Worm (Caenorhabditis elegans) whole organism, young adult: ENCODE data around the gene srxa-14.

ENCODE experiments used
- B0019.2 ChIP-seq: fragments of 200-800 bp; sonication (Bioruptor generic); conservative IDR thresholded peaks from 2 replicates; pipeline ENCODE4 v1.3.6; 2022; ENCODE audit warnings: missing genetic modification reagents, missing genetic modification characterization, missing compliant biosample characterization
- B0336.3 ChIP-seq: fragments of 200-800 bp; sonication (Bioruptor generic); IDR thresholded peaks from 2 replicates; pipeline ENCODE4 v1.3.6; 2022; ENCODE audit warnings: missing genetic modification characterization, missing compliant biosample characterization
- F22D6.2 ChIP-seq: sonication (generic microtip); optimal IDR thresholded peaks from 2 replicates; lab custom pipeline; 2016; ENCODE audit warnings: mild to moderate bottlenecking, missing genetic modification characterization, missing compliant biosample characterization
- F52B5.7 ChIP-seq: sonication (generic microtip); optimal IDR thresholded peaks from 2 replicates; lab custom pipeline; 2016; ENCODE audit warnings: mild to moderate bottlenecking, missing genetic modification characterization, missing compliant biosample characterization
- F57A8.1 ChIP-seq: fragments of 200-800 bp; sonication (Bioruptor generic); optimal IDR thresholded peaks from 2 replicates; lab custom pipeline; 2018; ENCODE audit warnings: mild to moderate bottlenecking, missing genetic modification characterization, moderate library complexity, missing compliant biosample characterization
- T07F8.4 ChIP-seq: sonication (generic microtip); optimal IDR thresholded peaks from 2 replicates; lab custom pipeline; 2016; ENCODE audit warnings: mild to moderate bottlenecking, missing genetic modification characterization, moderate library complexity, missing compliant biosample characterization
- Y53F4B.3 ChIP-seq: fragments of 200-800 bp; sonication (Bioruptor generic); IDR thresholded peaks from 2 replicates; pipeline ENCODE4 v1.3.6; 2022; ENCODE audit warnings: missing genetic modification reagents, missing genetic modification characterization, missing compliant biosample characterization
- Y79H2A.3 ChIP-seq: fragments of 200-800 bp; sonication (Bioruptor generic); conservative IDR thresholded peaks from 2 replicates; pipeline ENCODE4 v1.3.6; 2022; ENCODE audit warnings: missing genetic modification reagents, missing genetic modification characterization, missing compliant biosample characterization
- Y95B8A.8 ChIP-seq: fragments of 200-800 bp; sonication (Bioruptor generic); IDR thresholded peaks from 2 replicates; pipeline ENCODE4 v1.3.6; 2022; ENCODE audit warnings: missing genetic modification reagents, missing genetic modification characterization, missing compliant biosample characterization
- bed-1 ChIP-seq: fragments of 200-800 bp; sonication (Bioruptor generic); IDR thresholded peaks from 2 replicates; pipeline ENCODE4 v1.3.6; 2022; ENCODE audit warnings: missing genetic modification reagents, missing genetic modification characterization, missing compliant biosample characterization
- bed-2 ChIP-seq: fragments of 200-800 bp; sonication (Bioruptor generic); IDR thresholded peaks from 2 replicates; pipeline ENCODE4 v1.3.6; 2022; ENCODE audit warnings: missing genetic modification reagents, missing genetic modification characterization, missing compliant biosample characterization
- cebp-1 ChIP-seq, 2 experiments: fragments of 200-800 bp in 1 of 2; sonication (Bioruptor generic) in 1 of 2; sonication (generic microtip) in 1 of 2; IDR thresholded peaks in 1 of 2; optimal IDR thresholded peaks in 1 of 2; 2 replicates each; pipeline versions ENCODE4 v1.3.6 to Lab custom; 2017 to 2022; ENCODE audit warnings: missing compliant biosample characterization in 2 of 2, missing genetic modification characterization in 2 of 2, mild to moderate bottlenecking in 1 of 2, missing genetic modification reagents in 1 of 2, moderate library complexity in 1 of 2
- ceh-100 ChIP-seq: fragments of 200-800 bp; sonication (Bioruptor generic); IDR thresholded peaks from 2 replicates; pipeline ENCODE4 v1.3.6; 2022; ENCODE audit warnings: missing genetic modification reagents, missing genetic modification characterization, missing compliant biosample characterization
- ceh-40 ChIP-seq: fragments of 200-800 bp; sonication (Bioruptor generic); IDR thresholded peaks from 2 replicates; pipeline ENCODE4 v1.3.6; 2022; ENCODE audit warnings: missing genetic modification characterization, missing compliant biosample characterization
- ceh-91 ChIP-seq: fragments of 200-800 bp; sonication (Bioruptor generic); IDR thresholded peaks from 2 replicates; pipeline ENCODE4 v1.3.6; 2022; ENCODE audit warnings: missing genetic modification reagents, missing genetic modification characterization, missing compliant biosample characterization
- chd-7 ChIP-seq: sonication (generic microtip); optimal IDR thresholded peaks from 2 replicates; lab custom pipeline; 2016; ENCODE audit warnings: mild to moderate bottlenecking, missing genetic modification characterization, moderate library complexity, missing compliant biosample characterization
- die-1 ChIP-seq: sonication (generic microtip); optimal IDR thresholded peaks from 2 replicates; lab custom pipeline; 2016; ENCODE audit warnings: missing genotype, mild to moderate bottlenecking, missing genetic modification characterization, missing compliant biosample characterization
- dox-1 ChIP-seq: fragments of 200-800 bp; sonication (Bioruptor generic); IDR thresholded peaks from 2 replicates; pipeline ENCODE4 v1.3.6; 2022; ENCODE audit warnings: missing genetic modification reagents, missing genetic modification characterization, missing compliant biosample characterization
- egl-18 ChIP-seq: fragments of 200-800 bp; sonication (Bioruptor generic); IDR thresholded peaks from 2 replicates; pipeline ENCODE4 v1.3.6; 2022; ENCODE audit warnings: missing genetic modification reagents, missing genetic modification characterization, missing compliant biosample characterization
- gei-17 ChIP-seq: fragments of 200-800 bp; sonication (Bioruptor generic); optimal IDR thresholded peaks from 2 replicates; lab custom pipeline; 2018; ENCODE audit warnings: mild to moderate bottlenecking, missing genetic modification characterization, missing compliant biosample characterization
- lag-1 ChIP-seq: fragments of 200-800 bp; sonication (Bioruptor generic); IDR thresholded peaks from 2 replicates; pipeline ENCODE4 v1.3.6; 2022; ENCODE audit warnings: missing genetic modification reagents, missing genetic modification characterization, missing compliant biosample characterization
- lir-1 ChIP-seq: fragments of 200-800 bp; sonication (Bioruptor generic); conservative IDR thresholded peaks from 2 replicates; pipeline ENCODE4 v1.3.6; 2022; ENCODE audit warnings: missing genetic modification reagents, missing genetic modification characterization, missing compliant biosample characterization
- madf-8 ChIP-seq: fragments of 200-800 bp; sonication (Bioruptor generic); conservative IDR thresholded peaks from 2 replicates; pipeline ENCODE4 v1.3.6; 2022; ENCODE audit warnings: missing genetic modification reagents, missing genetic modification characterization, missing compliant biosample characterization
- nhr-27 ChIP-seq: fragments of 200-800 bp; sonication (Bioruptor generic); optimal IDR thresholded peaks from 2 replicates; lab custom pipeline; 2018; ENCODE audit warnings: mild to moderate bottlenecking, missing genetic modification characterization, moderate library complexity, missing compliant biosample characterization
- pbrm-1 ChIP-seq: fragments of 200-800 bp; sonication (Bioruptor generic); IDR thresholded peaks from 2 replicates; pipeline ENCODE4 v1.3.6; 2022; ENCODE audit warnings: missing genetic modification reagents, missing genetic modification characterization, missing compliant biosample characterization
- pha-4 ChIP-seq: fragments of 150-350 bp; sonication (generic microtip); optimal IDR thresholded peaks from 2 replicates; lab custom pipeline; 2014; ENCODE audit warnings: missing biosample characterization, missing genetic modification reagents, missing genetic modification characterization
- sea-2 ChIP-seq: fragments of 200-800 bp; sonication (Bioruptor generic); IDR thresholded peaks from 2 replicates; pipeline ENCODE4 v1.3.6; 2022; ENCODE audit warnings: missing genetic modification characterization, missing compliant biosample characterization
- snpc-1.1 ChIP-seq: sonication (generic microtip); optimal IDR thresholded peaks from 2 replicates; lab custom pipeline; 2017; ENCODE audit warnings: missing genetic modification characterization, mild to moderate bottlenecking, missing compliant biosample characterization, antibody characterized with exemption, moderate library complexity, missing genotype, missing genetic modification reagents; ENCODE audit not compliant: insufficient read depth
- snpc-1.3 ChIP-seq: sonication (generic microtip); optimal IDR thresholded peaks from 2 replicates; lab custom pipeline; 2017; ENCODE audit warnings: missing genetic modification characterization, mild to moderate bottlenecking, missing compliant biosample characterization, antibody characterized with exemption, moderate library complexity, missing genotype, missing genetic modification reagents; ENCODE audit not compliant: insufficient read depth
- snpc-3.4 ChIP-seq: sonication (generic microtip); optimal IDR thresholded peaks from 2 replicates; lab custom pipeline; 2017; ENCODE audit warnings: missing genetic modification characterization, mild to moderate bottlenecking, missing compliant biosample characterization, antibody characterized with exemption, moderate library complexity, missing genotype, missing genetic modification reagents
- snpc-4 ChIP-seq, 5 experiments: fragments of 150-350 bp in 1 of 5; sonication (generic microtip) in 4 of 5; optimal IDR thresholded peaks; 2 replicates each; lab custom pipeline; 2014 to 2018; ENCODE audit warnings: missing genetic modification characterization in 5 of 5, missing biosample characterization in 3 of 5, antibody characterized with exemption in 2 of 5, mild to moderate bottlenecking in 2 of 5, missing compliant biosample characterization in 2 of 5, missing genotype in 2 of 5, moderate library complexity in 2 of 5, missing genetic modification reagents in 1 of 5
- tbp1 ChIP-seq: fragments of 200-800 bp; sonication (Bioruptor generic); optimal IDR thresholded peaks from 2 replicates; lab custom pipeline; 2018; ENCODE audit warnings: mild to moderate bottlenecking, missing genetic modification characterization, missing compliant biosample characterization
- unc-62 ChIP-seq: fragments of 150-350 bp; optimal IDR thresholded peaks from 2 replicates; lab custom pipeline; 2014; ENCODE audit warnings: missing biosample characterization, missing genetic modification reagents, missing genetic modification characterization
- xnd-1 ChIP-seq: sonication (generic microtip); optimal IDR thresholded peaks from 2 replicates; lab custom pipeline; 2016; ENCODE audit warnings: missing genotype, missing genetic modification reagents, missing genetic modification characterization, missing compliant biosample characterization
- zim-3 ChIP-seq: sonication (generic microtip); optimal IDR thresholded peaks from 2 replicates; lab custom pipeline; 2017; ENCODE audit warnings: mild to moderate bottlenecking, missing genetic modification characterization, moderate library complexity, missing compliant biosample characterization
- ztf-18 ChIP-seq: sonication (generic microtip); optimal IDR thresholded peaks from 2 replicates; lab custom pipeline; 2016; ENCODE audit warnings: missing genotype, mild to moderate bottlenecking, missing genetic modification characterization, missing compliant biosample characterization
- ztf-3 ChIP-seq: fragments of 200-800 bp; sonication (Bioruptor generic); optimal IDR thresholded peaks from 2 replicates; lab custom pipeline; 2018; ENCODE audit warnings: mild to moderate bottlenecking, missing genetic modification characterization, missing compliant biosample characterization

srxa-14 gene

DNA sequence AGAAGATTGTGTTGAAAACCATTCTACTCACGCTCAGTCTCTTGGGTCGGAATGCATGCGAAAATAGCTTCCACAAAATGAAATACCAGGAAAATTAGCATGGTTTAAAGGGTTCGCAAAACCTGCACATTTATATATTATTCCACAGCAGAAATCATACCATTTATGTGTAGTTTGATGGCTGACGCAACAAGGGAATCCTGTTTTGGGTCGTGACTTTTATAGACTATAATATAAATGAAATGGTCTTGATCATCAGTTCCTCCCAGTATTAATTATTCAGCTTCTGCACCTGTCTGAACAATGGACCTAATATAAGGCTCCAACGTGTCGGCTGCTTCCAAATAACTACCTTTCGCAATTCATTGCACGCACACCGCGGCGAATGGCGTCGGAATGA lies 16.3 kb upstream of the srxa-14 start, which contains the start of gene F46B3.8:
Gene F46B3.8, minus strand, starts transcription at position 101 of the 400 bp plus-strand sequence.
- TF ChIP-seq xnd-1 (tag; lab: Kevin White, UChicago) = no peak
- TF ChIP-seq egl-18 (GFP tag; lab: Robert Waterston, UW) = no peak
- no peak for TF ChIP-seq ztf-18
- TF ChIP-seq pha-4 (tag; lab: Kevin White, UChicago) = no peak
- TF ChIP-seq lag-1 (GFP tag; lab: Robert Waterston, UW) = no peak
- no peak for TF ChIP-seq ceh-100 (GFP tag; lab: Robert Waterston, UW)
- no peak for TF ChIP-seq ceh-40 (GFP tag; lab: Robert Waterston, UW)
- TF ChIP-seq zim-3 = no peak
- TF ChIP-seq Y95B8A.8 = no peak
- no peak for TF ChIP-seq Y79H2A.3

DNA sequence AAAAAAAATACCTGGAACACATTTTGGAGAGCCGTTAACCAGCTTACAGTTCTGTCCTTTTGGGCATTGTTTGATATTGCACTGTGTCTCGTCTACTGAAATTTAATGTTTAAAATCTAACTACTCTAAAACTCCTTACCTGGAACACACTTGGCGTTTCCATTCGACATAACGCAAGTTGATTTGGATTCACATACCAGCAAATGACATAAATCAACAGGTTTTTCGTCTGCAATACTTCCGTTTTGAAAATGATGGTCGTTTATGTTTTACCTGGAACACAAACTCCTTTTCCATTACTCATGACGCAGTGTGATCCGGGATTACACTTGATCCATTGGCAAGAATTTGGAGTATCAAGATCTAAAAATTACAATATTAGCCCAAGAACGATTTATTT lies 14.1 kb upstream of the srxa-14 start:
- TF ChIP-seq T07F8.4 (tag; lab: Kevin White, UChicago) (no peak), madf-8 (GFP tag; lab: Robert Waterston, UW) (no peak), snpc-3.4 (tag; lab: Kevin White, UChicago) (no peak), snpc-1.1 (tag; lab: Kevin White, UChicago) (no peak), B0336.3 (GFP tag; lab: Robert Waterston, UW) (no peak), gei-17 (no peak), dox-1 (no peak), Y53F4B.3 (GFP tag; lab: Robert Waterston, UW) (no peak)

DNA sequence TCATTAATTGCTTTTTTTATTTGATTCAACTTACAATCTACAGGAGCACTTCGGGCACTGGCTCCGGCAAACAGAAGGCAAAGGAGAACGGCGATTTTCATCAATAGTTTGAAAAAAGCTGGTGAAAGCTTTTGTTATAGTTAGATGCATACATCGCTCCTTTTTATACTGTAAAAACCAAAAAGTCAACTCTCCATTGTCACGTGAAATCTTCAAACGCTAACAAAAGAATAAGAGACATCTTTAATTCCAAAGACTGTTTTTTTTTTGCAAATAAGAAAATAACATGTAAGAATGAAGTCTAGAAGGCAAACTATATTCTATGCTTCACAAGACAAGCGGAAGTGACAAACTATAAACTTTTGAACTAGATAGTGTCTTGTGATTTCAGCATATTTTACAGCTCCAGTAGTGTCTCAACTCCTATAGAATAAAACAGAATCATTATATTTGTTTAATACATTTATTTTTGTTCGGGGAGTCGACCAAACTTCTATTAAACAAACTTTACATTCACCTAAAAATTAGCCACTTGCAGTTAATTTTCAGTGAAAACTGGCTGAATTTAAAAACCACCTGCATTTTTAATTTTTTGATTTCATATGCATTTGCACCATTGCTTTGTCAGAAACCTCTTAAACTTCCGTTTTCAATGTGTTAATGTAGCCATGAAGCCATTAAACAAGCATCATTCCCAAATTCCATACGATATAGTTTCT lies 13.2 kb upstream of the srxa-14 start, which contains the start of the genes F46B3.9 and srz-18:
Gene F46B3.9, minus strand, starts transcription at position 101 of the 719 bp plus-strand sequence.
Gene srz-18, plus strand, starts transcription at position 669 of the 719 bp plus-strand sequence.
- TF ChIP-seq F22D6.2 (tag; lab: Kevin White, UChicago) (no peak), F57A8.1 (no peak), tbp1 (GFP tag; lab: Kevin White, UChicago) (no peak), die-1 (tag; lab: Kevin White, UChicago) (no peak), cebp-1 (GFP tag; IDR thresholded peaks at IDR 0.05; lab: Robert Waterston, UW) (no peak), cebp-1 (tag; optimal IDR thresholded peaks at IDR 0.05; lab: Kevin White, UChicago) (no peak), B0019.2 (GFP tag; lab: Robert Waterston, UW) (no peak), nhr-27 (tag; lab: Kevin White, UChicago) (no peak), unc-62 (no peak), snpc-4 (GFP tag; optimal IDR thresholded peaks at IDR 0.05; lab: Kevin White, UChicago) (no peak), snpc-4 (tag; optimal IDR thresholded peaks at IDR 0.05; lab: Kevin White, UChicago) (no peak), chd-7 (tag; lab: Kevin White, UChicago) (no peak), bed-2 (no peak), lir-1 (GFP tag; lab: Robert Waterston, UW) (no peak), sea-2 (GFP tag; lab: Robert Waterston, UW) (no peak), bed-1 (no peak), pbrm-1 (no peak), F52B5.7 (tag; lab: Kevin White, UChicago) (no peak), Y95B8A.8 (no peak), ceh-91 (no peak), ztf-3 (GFP tag; lab: Kevin White, UChicago) (no peak), snpc-1.3 (tag; lab: Kevin White, UChicago) (no peak)
